Fruit fly (Drosophila melanogaster): Measurements from ENCODE around the gene CG4565.

- TF ChIP-seq CG8944 (GFP tag; optimal IDR thresholded peaks at IDR 0.05) (peak; percentile 16), CG2678 (tag; optimal IDR thresholded peaks at IDR 0.05) (peak; percentile 97), ttk (GFP tag; IDR thresholded peaks at IDR 0.05) (peak; percentile 88), HHEX (GFP tag; optimal IDR thresholded peaks at IDR 0.05) (peak; percentile 94), CG8089 (GFP tag; optimal IDR thresholded peaks at IDR 0.05) (peak; percentile 51), CG8359 (GFP tag; optimal IDR thresholded peaks at IDR 0.05; ENCODE audit: borderline replicate concordance) (peak; percentile 93), CG7271 (tag; optimal IDR thresholded peaks at IDR 0.05) (peak; percentile 96), psq (GFP tag; optimal IDR thresholded peaks at IDR 0.05) (peak; percentile 72), CG15696 (tag; optimal IDR thresholded peaks at IDR 0.05) (peak; percentile 94), gro (GFP tag; optimal IDR thresholded peaks at IDR 0.05) (no peak)
Measured at dm6 chr3R:10849515-10849973, 3.0 kb upstream of the CG4565 start, which contains the start of gene CG42394.

Measured in whole organism, embryonic.